Worm (Caenorhabditis elegans): ENCODE measurements around the gene M163.11.

ce11 chrX:14499830-14500409, 20.7 kb downstream of the M163.11 start:
- TF ChIP-seq dmd-8 (GFP tag; IDR thresholded peaks at IDR 0.05) (no peak), fkh-10 (GFP tag; optimal IDR thresholded peaks at IDR 0.05) (no peak)

All from whole organism, L4 larva.